Worm (Caenorhabditis elegans) whole organism, L2 larva: ENCODE data around the gene sftb-1.

Experiments used
- F13H6.1 ChIP-seq: sonication (generic microtip); optimal IDR thresholded peaks from 2 replicates; lab custom pipeline; 2016; ENCODE audit warnings: missing genetic modification characterization, missing compliant biosample characterization
- R02D3.7 ChIP-seq: fragments of 150-350 bp; optimal IDR thresholded peaks from 2 replicates; lab custom pipeline; 2014; ENCODE audit warnings: missing biosample characterization, missing genetic modification characterization
- Y55F3AM.14 ChIP-seq: fragments of 200-800 bp; sonication (Bioruptor generic); optimal IDR thresholded peaks from 2 replicates; lab custom pipeline; 2018; ENCODE audit warnings: mild to moderate bottlenecking, missing genetic modification characterization, missing compliant biosample characterization
- ZK546.5 ChIP-seq: sonication (generic microtip); optimal IDR thresholded peaks from 2 replicates; lab custom pipeline; 2017; ENCODE audit warnings: missing biosample characterization, missing genetic modification characterization
- aly-2 ChIP-seq: fragments of 150-350 bp; optimal IDR thresholded peaks from 2 replicates; lab custom pipeline; 2014; ENCODE audit warnings: missing biosample characterization, missing genetic modification characterization
- ama-1 ChIP-seq: fragments of 150-350 bp; optimal IDR thresholded peaks from 2 replicates; lab custom pipeline; 2018; ENCODE audit warnings: inconsistent platforms
- blmp-1 ChIP-seq: sonication (generic microtip); optimal IDR thresholded peaks from 2 replicates; lab custom pipeline; 2017; ENCODE audit warnings: missing genetic modification characterization, mild to moderate bottlenecking, missing compliant biosample characterization, antibody characterized with exemption, moderate library complexity; ENCODE audit not compliant: insufficient read depth
- ceh-16 ChIP-seq: fragments of 150-350 bp; optimal IDR thresholded peaks from 2 replicates; lab custom pipeline; 2014; ENCODE audit warnings: missing biosample characterization, missing genetic modification characterization
- crh-2 ChIP-seq: sonication (generic microtip); optimal IDR thresholded peaks from 2 replicates; lab custom pipeline; 2017; ENCODE audit warnings: missing biosample characterization, missing genetic modification characterization
- dmd-4 ChIP-seq: sonication (generic microtip); optimal IDR thresholded peaks from 2 replicates; lab custom pipeline; 2017; ENCODE audit warnings: missing biosample characterization, missing genetic modification characterization
- egl-27 ChIP-seq: sonication (generic microtip); optimal IDR thresholded peaks from 3 replicates; lab custom pipeline; 2017; ENCODE audit warnings: missing biosample characterization, missing genetic modification reagents, missing genetic modification characterization
- elt-1 ChIP-seq: fragments of 150-350 bp; optimal IDR thresholded peaks from 2 replicates; lab custom pipeline; 2014; ENCODE audit warnings: missing biosample characterization, missing genetic modification characterization
- elt-3 ChIP-seq: sonication (generic microtip); optimal IDR thresholded peaks from 2 replicates; lab custom pipeline; 2017; ENCODE audit warnings: missing biosample characterization, missing genetic modification characterization
- fos-1 ChIP-seq: fragments of 150-350 bp; optimal IDR thresholded peaks from 2 replicates; lab custom pipeline; 2014; ENCODE audit warnings: missing biosample characterization, missing genetic modification characterization
- gmeb-1 ChIP-seq: fragments of 150-350 bp; optimal IDR thresholded peaks from 2 replicates; lab custom pipeline; 2014; ENCODE audit warnings: missing biosample characterization, missing genetic modification characterization
- lin-11 ChIP-seq: fragments of 150-350 bp; sonication (generic microtip); optimal IDR thresholded peaks from 2 replicates; lab custom pipeline; 2014; ENCODE audit warnings: missing biosample characterization, missing genetic modification characterization, inconsistent platforms, mixed read lengths
- lin-13 ChIP-seq: fragments of 150-350 bp; optimal IDR thresholded peaks from 2 replicates; lab custom pipeline; 2014; ENCODE audit warnings: missing biosample characterization, missing genetic modification reagents, missing genetic modification characterization
- lin-39 ChIP-seq: fragments of 150-350 bp; optimal IDR thresholded peaks from 2 replicates; lab custom pipeline; 2014; ENCODE audit warnings: missing biosample characterization, missing genetic modification reagents, missing genetic modification characterization
- lsy-2 ChIP-seq, 2 experiments: fragments of 150-350 bp in 1 of 2; sonication (generic microtip) in 1 of 2; optimal IDR thresholded peaks; 2 replicates each; lab custom pipeline; 2014 to 2017; ENCODE audit warnings: missing biosample characterization in 2 of 2, missing genetic modification characterization in 2 of 2
- mab-5 ChIP-seq: fragments of 150-350 bp; optimal IDR thresholded peaks from 2 replicates; lab custom pipeline; 2014; ENCODE audit warnings: missing biosample characterization, missing genetic modification characterization
- mdl-1 ChIP-seq, 2 experiments: fragments of 150-350 bp in 1 of 2; sonication (generic microtip) in 1 of 2; optimal IDR thresholded peaks; 2 replicates each; lab custom pipeline; 2017; ENCODE audit warnings: missing biosample characterization in 2 of 2, missing genetic modification characterization in 2 of 2
- nhr-10 ChIP-seq: sonication (generic microtip); optimal IDR thresholded peaks from 2 replicates; lab custom pipeline; 2017; ENCODE audit warnings: missing biosample characterization, missing genetic modification characterization
- nhr-11 ChIP-seq: fragments of 150-350 bp; optimal IDR thresholded peaks from 2 replicates; lab custom pipeline; 2014; ENCODE audit warnings: missing biosample characterization, missing genetic modification characterization
- nhr-129 ChIP-seq: fragments of 150-350 bp; optimal IDR thresholded peaks from 2 replicates; lab custom pipeline; 2014; ENCODE audit warnings: missing biosample characterization, missing genetic modification characterization
- nhr-21 ChIP-seq: fragments of 150-350 bp; optimal IDR thresholded peaks from 2 replicates; lab custom pipeline; 2014; ENCODE audit warnings: missing biosample characterization, missing genetic modification characterization
- nhr-237 ChIP-seq: fragments of 150-350 bp; optimal IDR thresholded peaks from 2 replicates; lab custom pipeline; 2014; ENCODE audit warnings: missing biosample characterization, missing genetic modification characterization
- nhr-25 ChIP-seq: fragments of 150-350 bp; sonication (generic microtip); optimal IDR thresholded peaks from 3 replicates; lab custom pipeline; 2014; ENCODE audit warnings: missing biosample characterization, missing genetic modification characterization
- nhr-6 ChIP-seq: fragments of 150-350 bp; optimal IDR thresholded peaks from 2 replicates; lab custom pipeline; 2014; ENCODE audit warnings: missing biosample characterization, missing genetic modification characterization
- nhr-77 ChIP-seq: fragments of 150-350 bp; optimal IDR thresholded peaks from 2 replicates; lab custom pipeline; 2014; ENCODE audit warnings: missing biosample characterization, missing genetic modification characterization
- peb-1 ChIP-seq: fragments of 150-350 bp; optimal IDR thresholded peaks from 2 replicates; lab custom pipeline; 2014; ENCODE audit warnings: missing biosample characterization, missing genetic modification characterization
- sem-4 ChIP-seq: fragments of 150-350 bp; optimal IDR thresholded peaks from 2 replicates; lab custom pipeline; 2014; ENCODE audit warnings: missing biosample characterization, missing genetic modification reagents, missing genetic modification characterization
- skn-1 ChIP-seq: sonication (generic microtip); optimal IDR thresholded peaks from 2 replicates; lab custom pipeline; 2017; ENCODE audit warnings: missing biosample characterization, missing genetic modification characterization
- sma-3 ChIP-seq: sonication (generic microtip); optimal IDR thresholded peaks from 2 replicates; lab custom pipeline; 2016; ENCODE audit warnings: missing genetic modification reagents, missing genetic modification characterization, missing compliant biosample characterization
- sma-9 ChIP-seq, 2 experiments: fragments of 150-350 bp in 1 of 2; sonication (generic microtip) in 1 of 2; optimal IDR thresholded peaks; 2 replicates each; lab custom pipeline; 2014 to 2016; ENCODE audit warnings: missing genetic modification characterization in 2 of 2, mild to moderate bottlenecking in 1 of 2, missing biosample characterization in 1 of 2, missing compliant biosample characterization in 1 of 2, missing genetic modification reagents in 1 of 2, moderate library complexity in 1 of 2
- snpc-4 ChIP-seq: fragments of 150-350 bp; optimal IDR thresholded peaks from 2 replicates; lab custom pipeline; 2014; ENCODE audit warnings: missing biosample characterization, missing genetic modification characterization
- unc-39 ChIP-seq: fragments of 150-350 bp; optimal IDR thresholded peaks from 2 replicates; lab custom pipeline; 2014; ENCODE audit warnings: missing biosample characterization, missing genetic modification characterization
- unc-55 ChIP-seq: fragments of 150-350 bp; sonication (generic microtip); optimal IDR thresholded peaks from 3 replicates; lab custom pipeline; 2014; ENCODE audit warnings: missing biosample characterization, missing genetic modification reagents, missing genetic modification characterization
- unc-62 ChIP-seq: fragments of 150-350 bp; optimal IDR thresholded peaks from 2 replicates; lab custom pipeline; 2014; ENCODE audit warnings: missing biosample characterization, missing genetic modification reagents, missing genetic modification characterization
- zag-1 ChIP-seq: fragments of 150-350 bp; optimal IDR thresholded peaks from 2 replicates; lab custom pipeline; 2014; ENCODE audit warnings: missing biosample characterization, missing genetic modification characterization
- ztf-11 ChIP-seq: sonication (generic microtip); optimal IDR thresholded peaks from 2 replicates; lab custom pipeline; 2017; ENCODE audit warnings: missing biosample characterization, missing genetic modification characterization
- ztf-4 ChIP-seq: fragments of 150-350 bp; optimal IDR thresholded peaks from 2 replicates; lab custom pipeline; 2014; ENCODE audit warnings: missing biosample characterization, missing genetic modification characterization

The sftb-1 gene

ce11 chrIII:4243461-4243860 is 25.6 kb downstream of the sftb-1 start, which contains the start of gene mrpl-21:
mrpl-21 (minus strand) TSS chrIII:4243561.
- no peak for TF ChIP-seq F13H6.1 (tag; lab: Kevin White, UChicago)
- TF ChIP-seq nhr-11 (tag; lab: Kevin White, UChicago) = no peak
- TF ChIP-seq lsy-2 (tag; optimal IDR thresholded peaks at IDR 0.05; lab: Kevin White, UChicago) = no peak
- TF ChIP-seq mdl-1 (tag; optimal IDR thresholded peaks at IDR 0.05; lab: Kevin White, UChicago) = no peak
- TF ChIP-seq fos-1 = no peak
- TF ChIP-seq unc-39 (tag; lab: Kevin White, UChicago) = no peak
- no peak for TF ChIP-seq egl-27 (tag; lab: Kevin White, UChicago)
- TF ChIP-seq aly-2 (tag; lab: Kevin White, UChicago) = no peak
- no peak for TF ChIP-seq zag-1 (tag; lab: Kevin White, UChicago)
- TF ChIP-seq lin-11 (tag; lab: Kevin White, UChicago) = no peak
- no peak for TF ChIP-seq unc-62
- no peak for TF ChIP-seq lin-13
- TF ChIP-seq sma-3 (GFP tag; lab: Kevin White, UChicago) = no peak
- no peak for TF ChIP-seq nhr-129 (tag; lab: Kevin White, UChicago)
- no peak for TF ChIP-seq blmp-1
- TF ChIP-seq ztf-4 = no peak
- no peak for TF ChIP-seq elt-1 (tag; lab: Kevin White, UChicago)

- TF ChIP-seq nhr-129 (tag; lab: Kevin White, UChicago) (peak; percentile 64), Y55F3AM.14 (GFP tag; lab: Kevin White, UChicago) (no peak)
Measured at ce11 chrIII:4242225-4242862, 26.7 kb downstream of the sftb-1 start, which contains the start of gene F43C1.7. F43C1.7 (minus strand) TSS chrIII:4242575.

DNA sequence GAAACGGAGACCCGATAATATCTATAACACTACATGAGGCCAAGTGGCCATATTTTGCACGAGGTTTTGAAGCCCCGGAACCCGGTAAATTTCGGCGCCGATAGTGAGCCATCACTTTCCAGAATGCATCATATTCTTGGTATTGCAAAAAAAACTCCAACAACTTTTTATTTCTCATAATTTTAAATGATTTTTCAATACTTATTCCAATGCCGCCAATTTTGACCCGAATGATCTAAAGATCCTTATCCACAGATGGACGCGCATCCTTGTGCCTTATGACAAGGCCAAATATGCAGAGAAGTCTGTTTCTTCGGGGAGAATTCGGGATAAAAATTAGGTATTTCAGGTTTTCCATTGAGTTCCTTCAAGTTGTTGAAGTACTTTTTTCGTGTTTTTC is 27.9 kb downstream of the sftb-1 start:
- no peak for TF ChIP-seq ztf-11 (tag; lab: Kevin White, UChicago)
- TF ChIP-seq peb-1 (tag; lab: Kevin White, UChicago) = no peak
- no peak for TF ChIP-seq ceh-16 (tag; lab: Kevin White, UChicago)
- no peak for TF ChIP-seq nhr-129 (tag; lab: Kevin White, UChicago)
- no peak for TF ChIP-seq snpc-4 (tag; lab: Kevin White, UChicago)
- TF ChIP-seq ama-1 (lab: Kevin White, UChicago) = no peak
- no peak for TF ChIP-seq mdl-1 (tag; optimal IDR thresholded peaks at IDR 0.05; lab: Kevin White, UChicago)

DNA sequence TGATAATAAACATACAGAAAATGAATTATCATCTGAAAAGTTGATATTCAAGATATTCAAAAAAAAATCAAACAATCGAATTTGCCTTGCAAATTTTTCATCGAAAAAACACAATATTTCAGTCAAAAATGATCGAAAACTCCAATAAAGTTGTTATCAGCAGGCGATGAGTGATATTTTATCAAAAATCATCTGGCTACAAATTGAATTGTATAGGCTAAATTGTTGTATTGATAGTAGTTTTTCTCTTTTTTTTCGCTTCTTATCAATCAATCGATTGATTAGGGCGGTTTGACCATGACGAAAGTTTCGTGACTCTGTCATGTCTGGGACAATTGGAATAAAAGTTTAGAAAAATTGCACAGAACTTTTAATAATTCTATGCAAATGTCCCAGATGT is 28.9 kb downstream of the sftb-1 start:
- TF ChIP-seq mdl-1 (tag; optimal IDR thresholded peaks at IDR 0.05; lab: Kevin White, UChicago) (no peak), lin-39 (tag; lab: Kevin White, UChicago) (no peak), blmp-1 (no peak), elt-1 (tag; lab: Kevin White, UChicago) (no peak), gmeb-1 (tag; lab: Kevin White, UChicago) (peak; percentile 38), ztf-4 (no peak), sma-9 (GFP tag; optimal IDR thresholded peaks at IDR 0.05; lab: Kevin White, UChicago) (peak; percentile 32), sma-9 (tag; optimal IDR thresholded peaks at IDR 0.05; lab: Kevin White, UChicago) (no peak), snpc-4 (tag; lab: Kevin White, UChicago) (no peak), lsy-2 (tag; optimal IDR thresholded peaks at IDR 0.05; lab: Kevin White, UChicago) (no peak), ama-1 (lab: Kevin White, UChicago) (no peak), nhr-10 (tag; lab: Kevin White, UChicago) (no peak), fos-1 (peak; percentile 89), lin-11 (tag; lab: Kevin White, UChicago) (no peak), crh-2 (peak; percentile 38), skn-1 (no peak), unc-55 (no peak)

ce11 chrIII:4237660-4238059 is 31.4 kb downstream of the sftb-1 start:
- TF ChIP-seq sma-3 (GFP tag; lab: Kevin White, UChicago) = peak; percentile 93
- peak; percentile 99 for TF ChIP-seq sma-9 (GFP tag; optimal IDR thresholded peaks at IDR 0.05; lab: Kevin White, UChicago)
- peak; percentile 37 for TF ChIP-seq sma-9 (tag; optimal IDR thresholded peaks at IDR 0.05; lab: Kevin White, UChicago)
- no peak for TF ChIP-seq nhr-237 (tag; lab: Kevin White, UChicago)
- TF ChIP-seq nhr-21 = peak; percentile 98
- peak; percentile 94 for TF ChIP-seq nhr-25 (tag; lab: Kevin White, UChicago)
- peak; percentile 80 for TF ChIP-seq gmeb-1 (tag; lab: Kevin White, UChicago)
- TF ChIP-seq ZK546.5 (tag; lab: Kevin White, UChicago) = no peak
- TF ChIP-seq aly-2 (tag; lab: Kevin White, UChicago) = no peak
- TF ChIP-seq unc-55 = peak; percentile 86
- peak; percentile 41 for TF ChIP-seq ceh-16 (tag; lab: Kevin White, UChicago)
- TF ChIP-seq lsy-2 (tag; optimal IDR thresholded peaks at IDR 0.05; lab: Kevin White, UChicago) = peak; percentile 57 to 89
- TF ChIP-seq snpc-4 (tag; lab: Kevin White, UChicago) = peak; percentile 25
- TF ChIP-seq R02D3.7 = no peak
- TF ChIP-seq nhr-129 (tag; lab: Kevin White, UChicago) = peak; percentile 97
- TF ChIP-seq elt-3 = no peak
- TF ChIP-seq dmd-4 = no peak
- TF ChIP-seq nhr-6 = peak; percentile 87
- peak; percentile 92 for TF ChIP-seq sem-4
- peak; percentile 97 for TF ChIP-seq crh-2
- TF ChIP-seq mab-5 = peak; percentile 58
- TF ChIP-seq unc-39 (tag; lab: Kevin White, UChicago) = no peak
- peak; percentile 79 for TF ChIP-seq Y55F3AM.14 (GFP tag; lab: Kevin White, UChicago)
- TF ChIP-seq lin-39 (tag; lab: Kevin White, UChicago) = no peak
- peak; percentile 84 for TF ChIP-seq lin-13
- no peak for TF ChIP-seq ztf-11 (tag; lab: Kevin White, UChicago)
- peak; percentile 65 for TF ChIP-seq nhr-10 (tag; lab: Kevin White, UChicago)
- no peak for TF ChIP-seq nhr-77 (tag; lab: Kevin White, UChicago)
